Fruit fly (Drosophila melanogaster): Measurements from ENCODE around the gene COX7A.
A peak's percentile ranks its signal among the peaks of the same experiment; 100 is the strongest.

The COX7A gene

DNA sequence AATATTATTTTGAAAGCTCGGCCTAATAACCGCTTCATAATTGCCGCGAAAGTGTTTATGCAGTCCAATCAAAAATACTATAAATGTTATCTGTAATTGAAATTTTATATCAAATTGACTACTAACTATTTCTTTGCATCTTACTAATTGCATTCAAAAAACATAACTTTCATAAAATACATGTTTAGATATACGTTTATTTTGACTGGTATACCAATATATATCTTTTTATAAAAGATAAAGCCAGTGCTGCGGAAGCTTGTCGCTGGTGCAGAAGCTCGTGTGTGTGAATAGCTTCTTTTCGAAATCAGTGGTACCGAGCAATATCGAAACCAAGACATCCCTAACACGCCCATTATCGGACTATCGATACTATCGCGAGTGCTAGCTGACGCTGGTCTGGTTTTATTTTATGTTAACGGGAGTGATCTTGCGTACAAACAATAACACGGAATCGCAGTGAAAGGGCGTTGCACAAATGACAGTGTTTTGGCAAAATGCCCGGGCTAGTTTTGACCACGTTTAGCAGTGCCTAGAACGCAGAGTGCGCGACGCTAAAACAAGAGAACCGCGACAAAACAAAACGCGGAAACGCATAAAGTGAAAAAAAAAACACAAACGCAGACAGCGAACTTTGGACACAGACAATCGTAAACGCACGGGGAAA is 8.7 kb upstream of the COX7A start, which contains the start of gene Atg13 (continued):
- TF ChIP-seq CG17568 (GFP tag; optimal IDR thresholded peaks at IDR 0.05) (no peak), CG31441 (GFP tag; IDR thresholded peaks at IDR 0.05) (no peak), CG7839 (tag; optimal IDR thresholded peaks at IDR 0.05) (no peak), da (GFP tag; optimal IDR thresholded peaks at IDR 0.05) (no peak), tup (GFP tag; optimal IDR thresholded peaks at IDR 0.05) (no peak), Hr78 (GFP tag; optimal IDR thresholded peaks at IDR 0.05) (no peak), CG13894 (tag; optimal IDR thresholded peaks at IDR 0.05) (no peak), D (optimal IDR thresholded peaks at IDR 0.05) (no peak), D (GFP tag; optimal IDR thresholded peaks at IDR 0.05) (no peak), E2f2 (GFP tag; IDR thresholded peaks at IDR 0.05) (no peak; the same call in 1 of the 2 replicates), CG11695 (GFP tag; IDR thresholded peaks at IDR 0.05) (no peak), Doc3 (GFP tag; IDR thresholded peaks at IDR 0.05; ENCODE audit: partially characterized antibody) (peak; percentile 42; the same call in 1 of the 3 replicates), CG33557 (GFP tag; optimal IDR thresholded peaks at IDR 0.05) (no peak), ap (GFP tag; IDR thresholded peaks at IDR 0.05) (no peak), bab2 (GFP tag; optimal IDR thresholded peaks at IDR 0.05) (peak; percentile 2), Lpt (GFP tag; optimal IDR thresholded peaks at IDR 0.05) (no peak), Scr (GFP tag; IDR thresholded peaks at IDR 0.05; ENCODE audit: partially characterized antibody) (peak; percentile 77), CG15696 (tag; optimal IDR thresholded peaks at IDR 0.05) (peak; percentile 29), eyg (GFP tag; optimal IDR thresholded peaks at IDR 0.05) (no peak), CG8478 (optimal IDR thresholded peaks at IDR 0.05) (no peak), sens-2 (GFP tag; IDR thresholded peaks at IDR 0.05) (no peak), CG6683 (GFP tag; optimal IDR thresholded peaks at IDR 0.05) (no peak), Abd-B (GFP tag; optimal IDR thresholded peaks at IDR 0.05) (peak; percentile 54), NC2β (GFP tag; optimal IDR thresholded peaks at IDR 0.05) (no peak), Side (GFP tag; optimal IDR thresholded peaks at IDR 0.05) (no peak), C15 (GFP tag; IDR thresholded peaks at IDR 0.05) (no peak), CG32532 (GFP tag; IDR thresholded peaks at IDR 0.05) (no peak), CG7745 (tag; optimal IDR thresholded peaks at IDR 0.05) (no peak), CG2889 (GFP tag; IDR thresholded peaks at IDR 0.05) (no peak), Sry-δ (GFP tag; optimal IDR thresholded peaks at IDR 0.05) (peak; percentile 83), gfzf (GFP tag; optimal IDR thresholded peaks at IDR 0.05) (no peak), stc (GFP tag; IDR thresholded peaks at IDR 0.05) (no peak), H2.0 (GFP tag; IDR thresholded peaks at IDR 0.05) (no peak), CG6254 (GFP tag; optimal IDR thresholded peaks at IDR 0.05) (no peak), ftz-f1 (GFP tag; optimal IDR thresholded peaks at IDR 0.05) (no peak), CG7556 (GFP tag; optimal IDR thresholded peaks at IDR 0.05) (no peak), gsb (GFP tag; IDR thresholded peaks at IDR 0.05) (no peak), cwo (GFP tag; optimal IDR thresholded peaks at IDR 0.05) (no peak), bbx (GFP tag; IDR thresholded peaks at IDR 0.05; ENCODE audit: partially characterized antibody) (peak; percentile 89), Hr39 (optimal IDR thresholded peaks at IDR 0.05) (no peak), CG10543 (GFP tag; optimal IDR thresholded peaks at IDR 0.05) (no peak), crc (GFP tag; optimal IDR thresholded peaks at IDR 0.05) (no peak), usp (GFP tag; optimal IDR thresholded peaks at IDR 0.05) (no peak), dysf (GFP tag; IDR thresholded peaks at IDR 0.05) (peak; percentile 27; the same call in 1 of the 3 replicates), crp (GFP tag; optimal IDR thresholded peaks at IDR 0.05) (peak in 1 of 2 experiments; percentile 26), amos (GFP tag; IDR thresholded peaks at IDR 0.05; ENCODE audit: partially characterized antibody) (peak; percentile 90; the same call in 1 of the 2 replicates), Atf6 (GFP tag; IDR thresholded peaks at IDR 0.05) (no peak), gro (GFP tag; optimal IDR thresholded peaks at IDR 0.05) (no peak), Dad (GFP tag; optimal IDR thresholded peaks at IDR 0.05) (no peak), CG4424 (GFP tag; optimal IDR thresholded peaks at IDR 0.05) (peak; percentile 23), en (GFP tag; optimal IDR thresholded peaks at IDR 0.05) (no peak)
